Fruit fly (Drosophila melanogaster): Measurements from ENCODE around the gene alpha4GT1.

alpha4GT1 gene

DNA sequence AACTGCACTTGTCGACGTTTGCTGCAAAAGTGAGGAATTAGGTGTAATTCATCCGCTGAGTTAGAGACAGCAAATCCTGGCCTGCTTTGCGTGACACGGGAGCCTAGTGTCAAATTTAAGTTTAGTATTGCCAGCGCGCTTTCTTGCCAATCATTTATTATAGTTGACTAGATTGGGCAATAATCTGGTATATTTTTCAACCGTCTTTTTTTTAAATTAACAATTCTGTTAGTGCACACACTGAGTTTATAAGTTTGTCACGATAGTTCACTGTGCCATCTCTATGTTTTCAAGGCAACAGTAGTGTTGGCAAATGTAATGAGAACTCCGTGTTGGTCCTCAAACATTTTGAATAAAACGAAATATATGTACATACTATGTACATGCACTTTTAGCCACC lies 46.1 kb downstream of the alpha4GT1 start, which contains the start of the genes CG9641 and CG3165 (continued):
- TF ChIP-seq HLHmδ (GFP tag; optimal IDR thresholded peaks at IDR 0.05) (no peak), CG9727 (GFP tag; optimal IDR thresholded peaks at IDR 0.05) (peak; percentile 80), B-H1 (GFP tag; IDR thresholded peaks at IDR 0.05) (peak; percentile 62), Gug (GFP tag; IDR thresholded peaks at IDR 0.05) (peak; percentile 91), NFAT (GFP tag; IDR thresholded peaks at IDR 0.05) (peak; percentile 78), CG12236 (GFP tag; optimal IDR thresholded peaks at IDR 0.05) (peak; percentile 74), pfk (GFP tag; optimal IDR thresholded peaks at IDR 0.05) (peak; percentile 3), NK7.1 (GFP tag; optimal IDR thresholded peaks at IDR 0.05) (peak; percentile 66), sug (tag; optimal IDR thresholded peaks at IDR 0.05) (peak; percentile 91), CG4617 (GFP tag; optimal IDR thresholded peaks at IDR 0.05; ENCODE audit: borderline replicate concordance) (peak; percentile 86), Asciz (GFP tag; optimal IDR thresholded peaks at IDR 0.05) (no peak), CG9932 (GFP tag; IDR thresholded peaks at IDR 0.05) (peak; percentile 91), CG17912 (GFP tag; optimal IDR thresholded peaks at IDR 0.05) (no peak), onecut (GFP tag; IDR thresholded peaks at IDR 0.05) (peak; percentile 75), gt (GFP tag; IDR thresholded peaks at IDR 0.05) (peak; percentile 55; the same call in 1 of the 2 replicates), Meics (GFP tag; optimal IDR thresholded peaks at IDR 0.05) (peak; percentile 82), sr (GFP tag; IDR thresholded peaks at IDR 0.05) (no peak), Xrp1 (GFP tag; IDR thresholded peaks at IDR 0.05) (peak; percentile 92), CG6683 (GFP tag; optimal IDR thresholded peaks at IDR 0.05) (peak; percentile 58), toy (GFP tag; IDR thresholded peaks at IDR 0.05) (no peak), sisA (GFP tag; IDR thresholded peaks at IDR 0.05) (peak; percentile 81), al (GFP tag; IDR thresholded peaks at IDR 0.05) (peak; percentile 74), tin (GFP tag; optimal IDR thresholded peaks at IDR 0.05) (peak; percentile 93), Hey (tag; optimal IDR thresholded peaks at IDR 0.05) (no peak), CG1792 (GFP tag; optimal IDR thresholded peaks at IDR 0.05) (peak; percentile 80), CG10274 (GFP tag; optimal IDR thresholded peaks at IDR 0.05) (peak; percentile 17), CG30431 (GFP tag; optimal IDR thresholded peaks at IDR 0.05) (peak; percentile 62), C15 (GFP tag; IDR thresholded peaks at IDR 0.05) (no peak), gsb-n (tag; optimal IDR thresholded peaks at IDR 0.05) (no peak), fd102C (GFP tag; optimal IDR thresholded peaks at IDR 0.05) (no peak), NC2β (GFP tag; optimal IDR thresholded peaks at IDR 0.05) (peak; percentile 81), dmrt11E (tag; optimal IDR thresholded peaks at IDR 0.05) (peak; percentile 84), CG3726 (GFP tag; IDR thresholded peaks at IDR 0.05) (no peak; the same call in 2 of the 3 replicates), Ravus (GFP tag; IDR thresholded peaks at IDR 0.05) (no peak; the same call in 1 of the 2 replicates), mld (GFP tag; IDR thresholded peaks at IDR 0.05; ENCODE audit: partially characterized antibody) (peak; percentile 85; the same call in 2 of the 3 replicates), CG18619 (GFP tag; optimal IDR thresholded peaks at IDR 0.05) (peak; percentile 77), inv (GFP tag; IDR thresholded peaks at IDR 0.05; ENCODE audit: partially characterized antibody) (peak; percentile 94), CG30403 (GFP tag; optimal IDR thresholded peaks at IDR 0.05) (peak; percentile 92), NC2α (GFP tag; optimal IDR thresholded peaks at IDR 0.05) (peak; percentile 70), lilli (GFP tag; optimal IDR thresholded peaks at IDR 0.05) (peak; percentile 93), ken (GFP tag; IDR thresholded peaks at IDR 0.05) (peak; percentile 86), sc (optimal IDR thresholded peaks at IDR 0.05) (no peak), sc (GFP tag; optimal IDR thresholded peaks at IDR 0.05) (no peak), pnt (GFP tag; optimal IDR thresholded peaks at IDR 0.05) (peak; percentile 90), sd (tag; optimal IDR thresholded peaks at IDR 0.05) (peak; percentile 62), crol (GFP tag; IDR thresholded peaks at IDR 0.05) (no peak), CG15601 (tag; optimal IDR thresholded peaks at IDR 0.05) (no peak), slp2 (GFP tag; optimal IDR thresholded peaks at IDR 0.05) (peak; percentile 82), CG17361 (GFP tag; IDR thresholded peaks at IDR 0.05) (no peak; the same call in 1 of the 3 replicates), CG11696 (GFP tag; IDR thresholded peaks at IDR 0.05) (no peak), CG10654 (GFP tag; optimal IDR thresholded peaks at IDR 0.05) (peak; percentile 81), Xbp1 (GFP tag; optimal IDR thresholded peaks at IDR 0.05) (peak; percentile 92)

Data from whole organism, embryonic.